Fruit fly (Drosophila melanogaster) whole organism, prepupa: ENCODE data around the gene CG6276.

Experiments used
- CG1621 ChIP-seq: fragments of 200-800 bp; sonication (Bioruptor generic); optimal IDR thresholded peaks from 3 replicates; lab custom pipeline; 2018; ENCODE audit warnings: missing biosample characterization, mild to moderate bottlenecking, missing genetic modification characterization
- CG3919 ChIP-seq: fragments of 200-800 bp; sonication (Bioruptor generic); optimal IDR thresholded peaks from 3 replicates; lab custom pipeline; 2016; ENCODE audit warnings: missing biosample characterization, missing genetic modification characterization
- CG4318 ChIP-seq: fragments of 200-800 bp; sonication (Bioruptor generic); optimal IDR thresholded peaks from 3 replicates; lab custom pipeline; 2017; ENCODE audit warnings: missing biosample characterization, mild to moderate bottlenecking, missing genetic modification characterization
- CG6792 ChIP-seq: fragments of 200-800 bp; sonication (Bioruptor generic); optimal IDR thresholded peaks from 3 replicates; lab custom pipeline; 2016; ENCODE audit warnings: missing biosample characterization, missing genetic modification characterization
- CG6854 ChIP-seq: fragments of 200-800 bp; sonication (Bioruptor generic); optimal IDR thresholded peaks from 2 replicates; lab custom pipeline; 2017; ENCODE audit warnings: missing biosample characterization, mild to moderate bottlenecking, missing genetic modification characterization
- CG8319 ChIP-seq: fragments of 200-800 bp; sonication (Bioruptor generic); optimal IDR thresholded peaks from 3 replicates; lab custom pipeline; 2016; ENCODE audit warnings: missing biosample characterization, missing genetic modification characterization
- Sox102F ChIP-seq: fragments of 200-800 bp; sonication (Bioruptor generic); optimal IDR thresholded peaks from 2 replicates; lab custom pipeline; 2016; ENCODE audit warnings: missing biosample characterization, mild to moderate bottlenecking, missing genetic modification characterization
- achi ChIP-seq: fragments of 200-800 bp; sonication (Bioruptor generic); optimal IDR thresholded peaks from 3 replicates; lab custom pipeline; 2016; ENCODE audit warnings: missing biosample characterization, missing genetic modification characterization
- esn ChIP-seq: fragments of 200-800 bp; sonication (Bioruptor generic); optimal IDR thresholded peaks from 2 replicates; lab custom pipeline; 2016; ENCODE audit warnings: missing biosample characterization, mild to moderate bottlenecking, missing genetic modification characterization, moderate library complexity
- fkh ChIP-seq: fragments of 200-800 bp; sonication (Bioruptor generic); optimal IDR thresholded peaks from 3 replicates; lab custom pipeline; 2017; ENCODE audit warnings: missing biosample characterization, mild to moderate bottlenecking, missing genetic modification characterization, moderate library complexity

dm6 chr3R:15282326-15282725 lies 37.5 kb downstream of the CG6276 start:
- TF ChIP-seq CG6792 (GFP tag; lab: Kevin White, UChicago) (no peak), Sox102F (GFP tag; lab: Kevin White, UChicago) (no peak), CG1621 (tag; lab: Kevin White, UChicago) (no peak), esn (GFP tag; lab: Kevin White, UChicago) (no peak), achi (GFP tag; lab: Kevin White, UChicago) (no peak), fkh (GFP tag; lab: Kevin White, UChicago) (no peak), CG8319 (no peak), CG6854 (GFP tag; lab: Kevin White, UChicago) (no peak), CG3919 (GFP tag; lab: Kevin White, UChicago) (no peak), CG4318 (GFP tag; lab: Kevin White, UChicago) (no peak)
